Fruit fly (Drosophila melanogaster): ENCODE results near the gene raskol.

raskol gene

dm6 chrX:17682745-17683505, 27.0 kb upstream of the raskol start (continued):
- TF ChIP-seq CG13624 (GFP tag; optimal IDR thresholded peaks at IDR 0.05) = no peak
- peak; percentile 90 for TF ChIP-seq CG32772 (GFP tag; IDR thresholded peaks at IDR 0.05)
- TF ChIP-seq CG12299 (tag; optimal IDR thresholded peaks at IDR 0.05) = no peak
- no peak for TF ChIP-seq gsb (GFP tag; IDR thresholded peaks at IDR 0.05)
- no peak for TF ChIP-seq Hr78 (GFP tag; optimal IDR thresholded peaks at IDR 0.05)
- peak; percentile 30 for TF ChIP-seq CG5245 (GFP tag; optimal IDR thresholded peaks at IDR 0.05)
- TF ChIP-seq dimm (GFP tag; IDR thresholded peaks at IDR 0.05) = peak; percentile 59; the same call in 1 of the 2 replicates
- TF ChIP-seq CG15696 (tag; optimal IDR thresholded peaks at IDR 0.05) = peak; percentile 17
- TF ChIP-seq YL-1 (GFP tag; optimal IDR thresholded peaks at IDR 0.05) = no peak
- TF ChIP-seq CoRest (tag; optimal IDR thresholded peaks at IDR 0.05) = peak; percentile 53
- TF ChIP-seq CG10462 (GFP tag; optimal IDR thresholded peaks at IDR 0.05) = peak; percentile 5
- peak in 1 of 2 experiments; percentile 45 for TF ChIP-seq Eip74EF (GFP tag; optimal IDR thresholded peaks at IDR 0.05)
- no peak for TF ChIP-seq TFAM (GFP tag; optimal IDR thresholded peaks at IDR 0.05)
- no peak for TF ChIP-seq ac (GFP tag; optimal IDR thresholded peaks at IDR 0.05)
- no peak for TF ChIP-seq ftz-f1 (GFP tag; optimal IDR thresholded peaks at IDR 0.05)
- TF ChIP-seq nmo (GFP tag; optimal IDR thresholded peaks at IDR 0.05) = peak; percentile 74
- peak; percentile 69 for TF ChIP-seq CG4424 (GFP tag; optimal IDR thresholded peaks at IDR 0.05)
- peak; percentile 67 for TF ChIP-seq lilli (GFP tag; optimal IDR thresholded peaks at IDR 0.05)
- TF ChIP-seq CG18476 (GFP tag; optimal IDR thresholded peaks at IDR 0.05) = peak; percentile 42
- peak; percentile 15 for TF ChIP-seq CG1233 (GFP tag; optimal IDR thresholded peaks at IDR 0.05)
- TF ChIP-seq ERR (GFP tag; optimal IDR thresholded peaks at IDR 0.05) = no peak
- TF ChIP-seq Side (GFP tag; optimal IDR thresholded peaks at IDR 0.05) = no peak
- peak; percentile 37 for TF ChIP-seq Fer3 (tag; optimal IDR thresholded peaks at IDR 0.05)
- no peak for TF ChIP-seq Hmx (GFP tag; optimal IDR thresholded peaks at IDR 0.05)
- no peak for TF ChIP-seq NC2β (GFP tag; optimal IDR thresholded peaks at IDR 0.05)
- TF ChIP-seq CG17328 (GFP tag; IDR thresholded peaks at IDR 0.05) = peak; percentile 87
- TF ChIP-seq ci (GFP tag; IDR thresholded peaks at IDR 0.05) = peak; percentile 91
- TF ChIP-seq CG32532 (GFP tag; IDR thresholded peaks at IDR 0.05) = peak; percentile 62
- TF ChIP-seq CG10147 (GFP tag; optimal IDR thresholded peaks at IDR 0.05) = no peak
- TF ChIP-seq HmgD (GFP tag; optimal IDR thresholded peaks at IDR 0.05) = no peak
- TF ChIP-seq Scr (GFP tag; IDR thresholded peaks at IDR 0.05; ENCODE audit: partially characterized antibody) = 0 out of 2 replicates have a peak, but pooled peaks have one; percentile 14
- no peak for TF ChIP-seq mld (GFP tag; IDR thresholded peaks at IDR 0.05; ENCODE audit: partially characterized antibody)
- no peak for TF ChIP-seq Dbx (GFP tag; IDR thresholded peaks at IDR 0.05)
- TF ChIP-seq hkb (optimal IDR thresholded peaks at IDR 0.05) = no peak
- TF ChIP-seq hkb (GFP tag; IDR thresholded peaks at IDR 0.05) = peak; percentile 77
- TF ChIP-seq Lim3 (GFP tag; IDR thresholded peaks at IDR 0.05) = peak; percentile 54; the same call in 1 of the 2 replicates
- TF ChIP-seq eyg (GFP tag; optimal IDR thresholded peaks at IDR 0.05) = no peak
- TF ChIP-seq CG11560 (tag; IDR thresholded peaks at IDR 0.05) = peak; percentile 45; the same call in 1 of the 3 replicates
- no peak for TF ChIP-seq CG3065 (GFP tag; optimal IDR thresholded peaks at IDR 0.05)
- TF ChIP-seq CG10321 (GFP tag; IDR thresholded peaks at IDR 0.05) = 0 out of 2 replicates have a peak, but pooled peaks have one; percentile 10
- TF ChIP-seq CkIIα-i1 (GFP tag; IDR thresholded peaks at IDR 0.05) = no peak
- TF ChIP-seq CG3407 (GFP tag; optimal IDR thresholded peaks at IDR 0.05) = peak; percentile 29
- peak; percentile 83 for TF ChIP-seq dysf (GFP tag; IDR thresholded peaks at IDR 0.05)
- TF ChIP-seq mirr (GFP tag; optimal IDR thresholded peaks at IDR 0.05) = no peak
- peak; percentile 49 for TF ChIP-seq CG14710 (tag; optimal IDR thresholded peaks at IDR 0.05)
- TF ChIP-seq CG11085 (GFP tag; IDR thresholded peaks at IDR 0.05) = peak; percentile 38; the same call in 1 of the 2 replicates
- no peak for TF ChIP-seq CG18764 (GFP tag; optimal IDR thresholded peaks at IDR 0.05)
- TF ChIP-seq Dp (GFP tag; optimal IDR thresholded peaks at IDR 0.05) = no peak
- TF ChIP-seq CG12391 (tag; optimal IDR thresholded peaks at IDR 0.05) = peak; percentile 55
